Fruit fly (Drosophila melanogaster) whole organism, prepupa: ENCODE measurements around the gene pit.
A peak's percentile ranks its signal among the peaks of the same experiment; 100 is the strongest.

ENCODE experiments used
- Blimp-1 ChIP-seq: fragments of 200-800 bp; sonication (Bioruptor generic); optimal IDR thresholded peaks from 3 replicates; lab custom pipeline; 2017; ENCODE audit warnings: missing biosample characterization, missing genetic modification characterization, mild to moderate bottlenecking, moderate library complexity, missing genetic modification reagents
- CG10631 ChIP-seq: fragments of 200-800 bp; sonication (Bioruptor generic); optimal IDR thresholded peaks from 2 replicates; lab custom pipeline; 2016; ENCODE audit warnings: missing biosample characterization, missing genetic modification characterization
- CG10669 ChIP-seq: fragments of 200-800 bp; sonication (Bioruptor generic); optimal IDR thresholded peaks from 3 replicates; lab custom pipeline; 2018; ENCODE audit warnings: missing biosample characterization, mild to moderate bottlenecking, missing genetic modification characterization, moderate library complexity
- CG1621 ChIP-seq: fragments of 200-800 bp; sonication (Bioruptor generic); optimal IDR thresholded peaks from 3 replicates; lab custom pipeline; 2018; ENCODE audit warnings: missing biosample characterization, mild to moderate bottlenecking, missing genetic modification characterization
- CG16779 ChIP-seq: fragments of 200-800 bp; sonication (Bioruptor generic); optimal IDR thresholded peaks from 3 replicates; lab custom pipeline; 2017; ENCODE audit warnings: missing biosample characterization, mild to moderate bottlenecking, missing genetic modification characterization
- CG3032 ChIP-seq: fragments of 200-800 bp; optimal IDR thresholded peaks from 2 replicates; lab custom pipeline; 2019; ENCODE audit warnings: missing biosample characterization, mild to moderate bottlenecking, missing genetic modification characterization, moderate library complexity
- CG31627 ChIP-seq: fragments of 200-800 bp; sonication (Bioruptor generic); optimal IDR thresholded peaks from 3 replicates; lab custom pipeline; 2016; ENCODE audit warnings: missing biosample characterization, missing genetic modification characterization
- CG32006 ChIP-seq: fragments of 200-800 bp; sonication (Bioruptor generic); optimal IDR thresholded peaks from 3 replicates; lab custom pipeline; 2017; ENCODE audit warnings: missing biosample characterization, mild to moderate bottlenecking, missing genetic modification characterization
- CG34406 ChIP-seq: fragments of 200-800 bp; sonication (Bioruptor generic); optimal IDR thresholded peaks from 3 replicates; lab custom pipeline; 2016; ENCODE audit warnings: missing biosample characterization, missing genetic modification characterization
- CG3919 ChIP-seq: fragments of 200-800 bp; sonication (Bioruptor generic); optimal IDR thresholded peaks from 3 replicates; lab custom pipeline; 2016; ENCODE audit warnings: missing biosample characterization, missing genetic modification characterization
- CG4318 ChIP-seq: fragments of 200-800 bp; sonication (Bioruptor generic); optimal IDR thresholded peaks from 3 replicates; lab custom pipeline; 2017; ENCODE audit warnings: missing biosample characterization, mild to moderate bottlenecking, missing genetic modification characterization
- CG6163 ChIP-seq: fragments of 200-800 bp; sonication (Bioruptor generic); IDR thresholded peaks from 3 replicates; pipeline ENCODE4 v1.3.6; 2022; ENCODE audit warnings: missing biosample characterization, missing genetic modification characterization
- CG6276 ChIP-seq: fragments of 200-800 bp; sonication (Bioruptor generic); optimal IDR thresholded peaks from 2 replicates; lab custom pipeline; 2017; ENCODE audit warnings: missing biosample characterization, mild to moderate bottlenecking, missing genetic modification characterization
- CG6792 ChIP-seq: fragments of 200-800 bp; sonication (Bioruptor generic); optimal IDR thresholded peaks from 3 replicates; lab custom pipeline; 2016; ENCODE audit warnings: missing biosample characterization, missing genetic modification characterization
- CG6808 ChIP-seq: fragments of 200-800 bp; sonication (Bioruptor generic); optimal IDR thresholded peaks from 3 replicates; lab custom pipeline; 2017; ENCODE audit warnings: missing biosample characterization, missing genetic modification characterization, mild to moderate bottlenecking, moderate library complexity, missing genetic modification reagents
- CG6854 ChIP-seq: fragments of 200-800 bp; sonication (Bioruptor generic); optimal IDR thresholded peaks from 2 replicates; lab custom pipeline; 2017; ENCODE audit warnings: missing biosample characterization, mild to moderate bottlenecking, missing genetic modification characterization
- CG8119 ChIP-seq: fragments of 200-800 bp; sonication (Bioruptor generic); IDR thresholded peaks from 3 replicates; pipeline ENCODE4 v1.3.6; 2022; ENCODE audit warnings: missing biosample characterization, missing genetic modification characterization
- CG8632 ChIP-seq: fragments of 200-800 bp; sonication (Bioruptor generic); optimal IDR thresholded peaks from 3 replicates; lab custom pipeline; 2016; ENCODE audit warnings: missing biosample characterization, missing genetic modification characterization
- CG9139 ChIP-seq: fragments of 200-800 bp; sonication (Bioruptor generic); optimal IDR thresholded peaks from 3 replicates; lab custom pipeline; 2017; ENCODE audit warnings: missing biosample characterization, mild to moderate bottlenecking, missing genetic modification characterization
- Eip75B ChIP-seq: fragments of 200-800 bp; sonication (Bioruptor generic); optimal IDR thresholded peaks from 3 replicates; lab custom pipeline; 2016; ENCODE audit warnings: missing biosample characterization, missing genetic modification characterization
- Eip78C ChIP-seq: fragments of 200-800 bp; sonication (Bioruptor generic); peaks from one replicate; lab custom pipeline; 2016; ENCODE audit warnings: missing biosample characterization, missing genetic modification characterization
- Eip93F ChIP-seq: fragments of 200-800 bp; sonication (Bioruptor generic); optimal IDR thresholded peaks from 2 replicates; lab custom pipeline; 2016; ENCODE audit warnings: missing biosample characterization, mild to moderate bottlenecking, missing genetic modification characterization
- Ets21C ChIP-seq: fragments of 200-800 bp; sonication (Bioruptor generic); optimal IDR thresholded peaks from 3 replicates; lab custom pipeline; 2016; ENCODE audit warnings: missing biosample characterization, missing genetic modification characterization
- Ets96B ChIP-seq: fragments of 200-800 bp; optimal IDR thresholded peaks from 2 replicates; lab custom pipeline; 2019; ENCODE audit warnings: missing biosample characterization, mild to moderate bottlenecking, missing genetic modification characterization, moderate library complexity
- Hr39 ChIP-seq: fragments of 200-800 bp; sonication (Bioruptor generic); optimal IDR thresholded peaks from 2 replicates; lab custom pipeline; 2016; ENCODE audit warnings: missing biosample characterization, missing genetic modification characterization
- Hr4 ChIP-seq: fragments of 200-800 bp; sonication (Bioruptor generic); optimal IDR thresholded peaks from 3 replicates; lab custom pipeline; 2016; ENCODE audit warnings: missing biosample characterization, missing genetic modification characterization
- Met ChIP-seq: fragments of 200-800 bp; sonication (Bioruptor generic); optimal IDR thresholded peaks from 3 replicates; lab custom pipeline; 2016; ENCODE audit warnings: missing biosample characterization, missing genetic modification characterization
- OdsH ChIP-seq: fragments of 200-800 bp; sonication (Bioruptor generic); optimal IDR thresholded peaks from 3 replicates; lab custom pipeline; 2016; ENCODE audit warnings: missing biosample characterization, missing genetic modification characterization
- Sox102F ChIP-seq: fragments of 200-800 bp; sonication (Bioruptor generic); optimal IDR thresholded peaks from 2 replicates; lab custom pipeline; 2016; ENCODE audit warnings: missing biosample characterization, mild to moderate bottlenecking, missing genetic modification characterization
- Sox14 ChIP-seq: fragments of 200-800 bp; sonication (Bioruptor generic); optimal IDR thresholded peaks from 3 replicates; lab custom pipeline; 2016; ENCODE audit warnings: missing biosample characterization, missing genetic modification characterization
- Sox15 ChIP-seq: fragments of 200-800 bp; sonication (Bioruptor generic); optimal IDR thresholded peaks from 3 replicates; lab custom pipeline; 2016; ENCODE audit warnings: missing biosample characterization, missing genetic modification characterization
- achi ChIP-seq: fragments of 200-800 bp; sonication (Bioruptor generic); optimal IDR thresholded peaks from 3 replicates; lab custom pipeline; 2016; ENCODE audit warnings: missing biosample characterization, missing genetic modification characterization
- acj6 ChIP-seq: fragments of 200-800 bp; sonication (Bioruptor generic); optimal IDR thresholded peaks from 3 replicates; lab custom pipeline; 2016; ENCODE audit warnings: missing biosample characterization, missing genetic modification characterization
- cyc ChIP-seq: fragments of 200-800 bp; sonication (Bioruptor generic); optimal IDR thresholded peaks from 3 replicates; lab custom pipeline; 2016; ENCODE audit warnings: missing biosample characterization, missing genetic modification characterization
- dac ChIP-seq: fragments of 200-800 bp; sonication (Bioruptor generic); optimal IDR thresholded peaks from 2 replicates; lab custom pipeline; 2017; ENCODE audit warnings: missing biosample characterization, mild to moderate bottlenecking, missing genetic modification characterization
- dsx ChIP-seq: fragments of 200-800 bp; optimal IDR thresholded peaks from 3 replicates; lab custom pipeline; 2019; ENCODE audit warnings: missing biosample characterization, mild to moderate bottlenecking, missing genetic modification characterization, moderate library complexity; ENCODE audit not compliant: poor library complexity, severe bottlenecking
- eg ChIP-seq: fragments of 200-800 bp; sonication (Bioruptor generic); IDR thresholded peaks from 3 replicates; pipeline ENCODE4 v1.3.6; 2022; ENCODE audit warnings: missing biosample characterization, missing genetic modification characterization
- esn ChIP-seq: fragments of 200-800 bp; sonication (Bioruptor generic); optimal IDR thresholded peaks from 2 replicates; lab custom pipeline; 2016; ENCODE audit warnings: missing biosample characterization, mild to moderate bottlenecking, missing genetic modification characterization, moderate library complexity
- fd59A ChIP-seq: fragments of 200-800 bp; sonication (Bioruptor generic); optimal IDR thresholded peaks from 2 replicates; lab custom pipeline; 2017; ENCODE audit warnings: missing biosample characterization, mild to moderate bottlenecking, missing genetic modification characterization, missing genetic modification reagents
- fd85E ChIP-seq: fragments of 200-800 bp; sonication (Bioruptor generic); optimal IDR thresholded peaks from 3 replicates; lab custom pipeline; 2016; ENCODE audit warnings: missing biosample characterization, missing genetic modification characterization
- fkh ChIP-seq: fragments of 200-800 bp; sonication (Bioruptor generic); optimal IDR thresholded peaks from 3 replicates; lab custom pipeline; 2017; ENCODE audit warnings: missing biosample characterization, mild to moderate bottlenecking, missing genetic modification characterization, moderate library complexity
- lz ChIP-seq: fragments of 200-800 bp; sonication (Bioruptor generic); optimal IDR thresholded peaks from 3 replicates; lab custom pipeline; 2016; ENCODE audit warnings: missing biosample characterization, missing genetic modification characterization
- net ChIP-seq: fragments of 200-800 bp; sonication (Bioruptor generic); optimal IDR thresholded peaks from 3 replicates; lab custom pipeline; 2016; ENCODE audit warnings: missing biosample characterization, missing genetic modification characterization
- salr ChIP-seq, 2 experiments: fragments of 200-800 bp; sonication (Bioruptor generic); optimal IDR thresholded peaks; 3 replicates each; lab custom pipeline; 2016 to 2018; ENCODE audit warnings: missing biosample characterization in 2 of 2, missing genetic modification characterization in 2 of 2, mild to moderate bottlenecking in 1 of 2
- spab ChIP-seq: fragments of 200-800 bp; sonication (Bioruptor generic); optimal IDR thresholded peaks from 2 replicates; lab custom pipeline; 2017; ENCODE audit warnings: missing biosample characterization, mild to moderate bottlenecking, missing genetic modification characterization, missing genetic modification reagents
- ss ChIP-seq, 2 experiments: fragments of 200-800 bp; sonication (Bioruptor generic); optimal IDR thresholded peaks; 2 replicates in 1 of 2; 3 replicates in 1 of 2; lab custom pipeline; 2017 to 2018; ENCODE audit warnings: mild to moderate bottlenecking in 2 of 2, missing biosample characterization in 2 of 2, missing genetic modification characterization in 2 of 2, moderate library complexity in 1 of 2
- svp ChIP-seq: fragments of 200-800 bp; sonication (Bioruptor generic); peaks from one replicate; lab custom pipeline; 2016; ENCODE audit warnings: missing biosample characterization, missing genetic modification characterization
- topi ChIP-seq: fragments of 200-800 bp; sonication (Bioruptor generic); optimal IDR thresholded peaks from 3 replicates; lab custom pipeline; 2016; ENCODE audit warnings: missing biosample characterization, missing genetic modification characterization
- vri ChIP-seq: fragments of 200-800 bp; sonication (Bioruptor generic); optimal IDR thresholded peaks from 3 replicates; lab custom pipeline; 2016; ENCODE audit warnings: missing biosample characterization, mild to moderate bottlenecking, missing genetic modification characterization

pit gene

DNA sequence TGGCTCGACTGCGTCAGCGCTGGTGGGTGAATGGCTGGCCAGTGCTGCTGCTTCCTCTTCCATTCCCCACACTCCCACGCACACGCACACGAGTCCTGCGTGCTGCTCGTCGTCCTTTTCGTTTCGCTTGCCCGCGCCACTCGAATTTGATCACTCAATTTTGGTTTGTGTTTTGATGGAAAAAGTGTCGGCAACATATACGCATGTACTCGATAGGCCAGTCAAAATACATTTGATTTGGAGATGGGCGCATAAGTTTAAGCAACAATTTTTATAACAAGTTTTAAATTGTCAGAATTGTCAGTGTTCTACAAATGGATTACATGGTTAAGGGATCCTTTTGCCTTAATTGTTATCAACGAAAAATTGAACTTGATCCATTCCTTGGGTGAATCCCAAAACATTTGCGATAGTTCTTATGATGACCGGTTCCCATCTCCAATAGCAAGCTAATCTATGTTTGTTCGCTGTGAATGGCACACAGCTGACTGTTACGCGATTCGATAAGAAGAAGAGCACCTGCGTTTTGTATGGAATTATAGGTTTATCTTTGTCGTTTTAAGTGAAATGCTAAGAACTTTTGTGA lies 11.0 kb upstream of the pit start, which contains the start of the genes Mitofilin and mRpL35 (continued):
- TF ChIP-seq Ets96B (tag; lab: Kevin White, UChicago) (peak; percentile 23), spab (no peak), cyc (GFP tag; lab: Kevin White, UChicago) (peak; percentile 53), ss (GFP tag; optimal IDR thresholded peaks at IDR 0.05; lab: Kevin White, UChicago) (peak in 1 of 2 experiments; percentile 15), CG6808 (GFP tag; lab: Kevin White, UChicago) (peak; percentile 20), salr (GFP tag; optimal IDR thresholded peaks at IDR 0.05; lab: Kevin White, UChicago) (no peak), fd59A (GFP tag; lab: Kevin White, UChicago) (no peak)

DNA sequence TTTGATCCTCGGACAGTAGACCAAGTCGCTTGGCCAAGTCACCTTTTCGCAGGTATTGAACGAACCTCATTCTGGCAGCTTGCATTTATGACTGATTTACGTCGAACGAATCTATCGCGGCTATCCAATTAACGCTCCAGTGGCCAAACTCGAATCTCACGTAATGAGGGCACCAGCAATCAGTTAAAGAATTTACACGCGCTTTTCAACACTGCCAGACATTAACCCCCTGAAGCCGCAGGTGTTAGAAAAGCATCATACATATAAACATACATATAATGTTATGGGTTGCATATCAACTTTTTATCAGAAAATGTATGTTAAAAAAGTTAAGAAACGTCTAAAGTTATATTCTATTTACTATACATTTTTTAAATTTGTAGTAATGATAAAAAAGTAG lies 8.8 kb upstream of the pit start, which contains the start of gene CG6028:
CG6028 (minus strand) TSS at position 187 of the 400 bp plus-strand sequence.
- TF ChIP-seq CG31627 (GFP tag; lab: Kevin White, UChicago) = peak; percentile 25
- TF ChIP-seq CG6276 (GFP tag; lab: Kevin White, UChicago) = no peak
- TF ChIP-seq CG1621 (tag; lab: Kevin White, UChicago) = no peak
- no peak for TF ChIP-seq CG8632 (GFP tag; lab: Kevin White, UChicago)
- TF ChIP-seq CG3919 (GFP tag; lab: Kevin White, UChicago) = peak; percentile 51
- no peak for TF ChIP-seq CG9139
- no peak for TF ChIP-seq Sox15
- peak; percentile 66; the same call in 2 of the 3 replicates for TF ChIP-seq eg (GFP tag; lab: Robert Waterston, UW)
- peak; percentile 15 for TF ChIP-seq OdsH
- TF ChIP-seq Hr4 (GFP tag; lab: Kevin White, UChicago) = no peak
- peak; percentile 72 for TF ChIP-seq vri (GFP tag; lab: Kevin White, UChicago)
- TF ChIP-seq fd85E (GFP tag; lab: Kevin White, UChicago) = no peak
- TF ChIP-seq CG16779 (tag; lab: Kevin White, UChicago) = no peak
- no peak for TF ChIP-seq CG6854
- TF ChIP-seq Sox102F = no peak
- no peak for TF ChIP-seq CG10631
- TF ChIP-seq net (GFP tag; lab: Kevin White, UChicago) = no peak
- TF ChIP-seq Sox14 (GFP tag; lab: Kevin White, UChicago) = peak; percentile 13
- TF ChIP-seq CG32006 (GFP tag; lab: Kevin White, UChicago) = no peak
- no peak for TF ChIP-seq achi (GFP tag; lab: Kevin White, UChicago)
- no peak for TF ChIP-seq CG4318
- TF ChIP-seq Eip75B (GFP tag; lab: Kevin White, UChicago) = peak; percentile 70
- no peak for TF ChIP-seq dac (GFP tag; lab: Kevin White, UChicago)
- TF ChIP-seq CG34406 = no peak
- no peak for TF ChIP-seq CG8119
- no peak for TF ChIP-seq dsx (GFP tag; lab: Kevin White, UChicago)
- TF ChIP-seq Ets21C (GFP tag; lab: Kevin White, UChicago) = peak; percentile 8
- TF ChIP-seq CG6163 (GFP tag; lab: Robert Waterston, UW) = peak; percentile 21; the same call in 1 of the 3 replicates
- peak; percentile 28 for TF ChIP-seq Hr39 (GFP tag; lab: Kevin White, UChicago)
- peak; percentile 57 for TF ChIP-seq esn (GFP tag; lab: Kevin White, UChicago)
- TF ChIP-seq ss (GFP tag; optimal IDR thresholded peaks at IDR 0.05; lab: Kevin White, UChicago) = no peak
- no peak for TF ChIP-seq Eip93F (GFP tag; lab: Kevin White, UChicago)
- TF ChIP-seq CG10669 (GFP tag; lab: Kevin White, UChicago) = no peak
- TF ChIP-seq CG3032 = peak; percentile 9
- TF ChIP-seq lz (GFP tag; lab: Kevin White, UChicago) = peak; percentile 29
- TF ChIP-seq CG6792 (GFP tag; lab: Kevin White, UChicago) = no peak
- TF ChIP-seq topi (GFP tag; lab: Kevin White, UChicago) = peak; percentile 45
- peak; percentile 20 for TF ChIP-seq acj6
- peak; percentile 65 for TF ChIP-seq Eip78C
- TF ChIP-seq fd59A (GFP tag; lab: Kevin White, UChicago) = no peak
- TF ChIP-seq salr (GFP tag; optimal IDR thresholded peaks at IDR 0.05; lab: Kevin White, UChicago) = no peak
- TF ChIP-seq fkh (GFP tag; lab: Kevin White, UChicago) = no peak
- TF ChIP-seq Met (GFP tag; lab: Kevin White, UChicago) = peak; percentile 27
- TF ChIP-seq svp = peak; percentile 79
- no peak for TF ChIP-seq CG6808 (GFP tag; lab: Kevin White, UChicago)
- no peak for TF ChIP-seq Blimp-1
